Worm (Caenorhabditis elegans): ENCODE results near the gene T24C12.1.

- no peak for TF ChIP-seq mef-2 (tag; optimal IDR thresholded peaks at IDR 0.05)
- TF ChIP-seq nhr-28 (tag; optimal IDR thresholded peaks at IDR 0.05): no peak
- no peak for TF ChIP-seq aly-2 (tag; optimal IDR thresholded peaks at IDR 0.05)
- no peak for TF ChIP-seq snpc-4 (tag; optimal IDR thresholded peaks at IDR 0.05)
- TF ChIP-seq alr-1 (tag; optimal IDR thresholded peaks at IDR 0.05; ENCODE audit: borderline replicate concordance): no peak
- no peak for TF ChIP-seq egl-27 (tag; optimal IDR thresholded peaks at IDR 0.05)
- TF ChIP-seq dpl-1 (GFP tag; optimal IDR thresholded peaks at IDR 0.05): no peak
- TF ChIP-seq ama-1 (optimal IDR thresholded peaks at IDR 0.05): no peak
- TF ChIP-seq nhr-237 (tag; optimal IDR thresholded peaks at IDR 0.05): no peak
- no peak for TF ChIP-seq nhr-47 (tag; optimal IDR thresholded peaks at IDR 0.05)
Observed at ce11 chrX:2164751-2165150, 34.5 kb upstream of the T24C12.1 start, which contains the start of gene F48B9.3.

Measured in whole organism, L1 larva.